Worm (Caenorhabditis elegans) whole organism, mixed stage, embryonic: ENCODE results near the gene mdt-21.

Source experiments
- bed-3 ChIP-seq: fragments of 200-800 bp; sonication (Bioruptor generic); optimal IDR thresholded peaks from 3 replicates; lab custom pipeline; 2018; ENCODE audit warnings: mild to moderate bottlenecking, missing genetic modification characterization, moderate library complexity, missing compliant biosample characterization
- blmp-1 ChIP-seq: fragments of 150-350 bp; optimal IDR thresholded peaks from 2 replicates; lab custom pipeline; 2014; ENCODE audit warnings: missing biosample characterization, missing genetic modification characterization
- ceh-39 ChIP-seq: fragments of 150-350 bp; optimal IDR thresholded peaks from 2 replicates; lab custom pipeline; 2014; ENCODE audit warnings: missing biosample characterization, missing genetic modification characterization
- ceh-43 ChIP-seq: fragments of 200-800 bp; sonication (Bioruptor generic); optimal IDR thresholded peaks from 2 replicates; lab custom pipeline; 2018; ENCODE audit warnings: mild to moderate bottlenecking, missing genetic modification characterization, moderate library complexity, missing compliant biosample characterization
- ceh-83 ChIP-seq: fragments of 200-800 bp; sonication (Bioruptor generic); optimal IDR thresholded peaks from 2 replicates; lab custom pipeline; 2018; ENCODE audit warnings: mild to moderate bottlenecking, missing genetic modification characterization, missing compliant biosample characterization
- ces-1 ChIP-seq: fragments of 150-350 bp; optimal IDR thresholded peaks from 2 replicates; lab custom pipeline; 2014; ENCODE audit warnings: missing biosample characterization, missing genetic modification reagents, missing genetic modification characterization
- cnd-1 ChIP-seq: fragments of 200-800 bp; sonication (Bioruptor generic); optimal IDR thresholded peaks from 2 replicates; lab custom pipeline; 2018; ENCODE audit warnings: mild to moderate bottlenecking, missing genetic modification characterization, missing compliant biosample characterization
- drap-1 ChIP-seq: fragments of 200-800 bp; sonication (Bioruptor generic); optimal IDR thresholded peaks from 3 replicates; lab custom pipeline; 2018; ENCODE audit warnings: mild to moderate bottlenecking, missing genetic modification characterization, missing compliant biosample characterization
- elt-1 ChIP-seq: sonication (generic microtip); optimal IDR thresholded peaks from 2 replicates; lab custom pipeline; 2017; ENCODE audit warnings: missing genetic modification characterization, mild to moderate bottlenecking, missing compliant biosample characterization, antibody characterized with exemption, moderate library complexity, borderline replicate concordance; ENCODE audit not compliant: insufficient read depth
- elt-3 ChIP-seq: fragments of 150-350 bp; optimal IDR thresholded peaks from 2 replicates; lab custom pipeline; 2014; ENCODE audit warnings: missing biosample characterization, missing genetic modification characterization
- flh-1 ChIP-seq: fragments of 200-800 bp; sonication (Bioruptor generic); optimal IDR thresholded peaks from 2 replicates; lab custom pipeline; 2018; ENCODE audit warnings: mild to moderate bottlenecking, missing genetic modification characterization, moderate library complexity, missing compliant biosample characterization
- ham-2 ChIP-seq: fragments of 200-800 bp; sonication (Bioruptor generic); optimal IDR thresholded peaks from 2 replicates; lab custom pipeline; 2018; ENCODE audit warnings: mild to moderate bottlenecking, missing genetic modification characterization, missing compliant biosample characterization
- hlh-1 ChIP-seq: fragments of 150-350 bp; optimal IDR thresholded peaks from 2 replicates; lab custom pipeline; 2014; ENCODE audit warnings: missing biosample characterization, missing genetic modification reagents, missing genetic modification characterization
- lin-13 ChIP-seq: fragments of 150-350 bp; optimal IDR thresholded peaks from 2 replicates; lab custom pipeline; 2014; ENCODE audit warnings: missing biosample characterization, missing genetic modification characterization
- lin-32 ChIP-seq: fragments of 200-800 bp; sonication (Bioruptor generic); optimal IDR thresholded peaks from 2 replicates; lab custom pipeline; 2018; ENCODE audit warnings: mild to moderate bottlenecking, missing genetic modification characterization, missing compliant biosample characterization
- lsy-2 ChIP-seq: fragments of 150-350 bp; optimal IDR thresholded peaks from 2 replicates; lab custom pipeline; 2014; ENCODE audit warnings: missing biosample characterization, missing genetic modification characterization
- mab-5 ChIP-seq: fragments of 150-350 bp; optimal IDR thresholded peaks from 2 replicates; lab custom pipeline; 2014; ENCODE audit warnings: missing biosample characterization, missing genetic modification characterization
- mep-1 ChIP-seq: fragments of 150-350 bp; optimal IDR thresholded peaks from 2 replicates; lab custom pipeline; 2017; ENCODE audit warnings: missing biosample characterization, missing genetic modification reagents, missing genetic modification characterization, inconsistent platforms
- nhr-12 ChIP-seq: fragments of 150-350 bp; optimal IDR thresholded peaks from 2 replicates; lab custom pipeline; 2014; ENCODE audit warnings: missing biosample characterization, missing genetic modification characterization
- nhr-2 ChIP-seq: fragments of 150-350 bp; optimal IDR thresholded peaks from 2 replicates; lab custom pipeline; 2014; ENCODE audit warnings: missing biosample characterization, missing genetic modification characterization
- nhr-237 ChIP-seq: fragments of 150-350 bp; optimal IDR thresholded peaks from 2 replicates; lab custom pipeline; 2014; ENCODE audit warnings: missing biosample characterization, missing genetic modification characterization
- nhr-28 ChIP-seq: fragments of 150-350 bp; optimal IDR thresholded peaks from 2 replicates; lab custom pipeline; 2014; ENCODE audit warnings: missing biosample characterization, missing genetic modification characterization
- nhr-76 ChIP-seq: sonication (generic microtip); optimal IDR thresholded peaks from 2 replicates; lab custom pipeline; 2017; ENCODE audit warnings: missing biosample characterization, missing genetic modification characterization
- pha-4 ChIP-seq: fragments of 150-350 bp; optimal IDR thresholded peaks from 2 replicates; lab custom pipeline; 2018; ENCODE audit warnings: missing biosample characterization, missing genetic modification reagents, missing genetic modification characterization
- sem-2 ChIP-seq: fragments of 200-800 bp; sonication (Bioruptor generic); optimal IDR thresholded peaks from 2 replicates; lab custom pipeline; 2018; ENCODE audit warnings: mild to moderate bottlenecking, missing genetic modification characterization, missing compliant biosample characterization
- snpc-4 ChIP-seq: fragments of 150-350 bp; optimal IDR thresholded peaks from 2 replicates; lab custom pipeline; 2014; ENCODE audit warnings: missing biosample characterization, missing genetic modification characterization
- sptf-1 ChIP-seq: sonication (generic microtip); optimal IDR thresholded peaks from 2 replicates; lab custom pipeline; 2017; ENCODE audit warnings: mild to moderate bottlenecking, missing genetic modification characterization, moderate library complexity, missing compliant biosample characterization
- tbx-8 ChIP-seq: fragments of 200-800 bp; sonication (Bioruptor generic); optimal IDR thresholded peaks from 2 replicates; lab custom pipeline; 2018; ENCODE audit warnings: mild to moderate bottlenecking, missing genetic modification characterization, moderate library complexity, missing compliant biosample characterization
- unc-120 ChIP-seq: sonication (generic microtip); optimal IDR thresholded peaks from 2 replicates; lab custom pipeline; 2017; ENCODE audit warnings: missing genetic modification characterization, missing compliant biosample characterization; ENCODE audit not compliant: poor library complexity, severe bottlenecking
- unc-39 ChIP-seq: fragments of 150-350 bp; optimal IDR thresholded peaks from 2 replicates; lab custom pipeline; 2014; ENCODE audit warnings: missing biosample characterization, missing genetic modification characterization
- unc-62 ChIP-seq: fragments of 150-350 bp; optimal IDR thresholded peaks from 2 replicates; lab custom pipeline; 2014; ENCODE audit warnings: missing biosample characterization, missing genetic modification reagents, missing genetic modification characterization
- zip-8 ChIP-seq: fragments of 150-350 bp; optimal IDR thresholded peaks from 2 replicates; lab custom pipeline; 2014; ENCODE audit warnings: missing biosample characterization, missing genetic modification characterization
- ztf-11 ChIP-seq: fragments of 150-350 bp; optimal IDR thresholded peaks from 2 replicates; lab custom pipeline; 2014; ENCODE audit warnings: missing biosample characterization, missing genetic modification characterization

mdt-21 gene

ce11 chrIII:11777321-11777720 lies at the start of gene mdt-21:
Gene mdt-21, plus strand, starts transcription at chrIII:11777621.
- TF ChIP-seq flh-1 (GFP tag; lab: Kevin White, UChicago) (no peak), ces-1 (GFP tag; lab: Kevin White, UChicago) (no peak)

- no peak for TF ChIP-seq unc-39 (tag; lab: Kevin White, UChicago)
- no peak for TF ChIP-seq sem-2 (GFP tag; lab: Kevin White, UChicago)
- no peak for TF ChIP-seq ceh-83
- TF ChIP-seq bed-3 (GFP tag; lab: Kevin White, UChicago): no peak
- TF ChIP-seq cnd-1 (tag; lab: Kevin White, UChicago): no peak
- no peak for TF ChIP-seq hlh-1 (tag; lab: Kevin White, UChicago)
- no peak for TF ChIP-seq nhr-28
- no peak for TF ChIP-seq lsy-2 (tag; lab: Kevin White, UChicago)
- TF ChIP-seq tbx-8: no peak
- TF ChIP-seq sptf-1: no peak
- no peak for TF ChIP-seq mep-1 (tag; lab: Kevin White, UChicago)
- no peak for TF ChIP-seq elt-3 (tag; lab: Kevin White, UChicago)
- no peak for TF ChIP-seq nhr-76 (tag; lab: Kevin White, UChicago)
- TF ChIP-seq lin-32: no peak
- no peak for TF ChIP-seq nhr-12 (tag; lab: Kevin White, UChicago)
- no peak for TF ChIP-seq nhr-2 (tag; lab: Kevin White, UChicago)
- TF ChIP-seq ceh-39 (tag; lab: Kevin White, UChicago): no peak
These were observed 47.1 kb upstream of the mdt-21 start, which contains the start of gene Y41C4A.18 for ce11 chrIII:11730312-11730711. Gene Y41C4A.18, plus strand, starts transcription at chrIII:11730612.

- TF ChIP-seq mep-1 (tag; lab: Kevin White, UChicago): no peak
- TF ChIP-seq ztf-11 (tag; lab: Kevin White, UChicago): no peak
- no peak for TF ChIP-seq ham-2 (GFP tag; lab: Kevin White, UChicago)
- TF ChIP-seq nhr-12 (tag; lab: Kevin White, UChicago): no peak
- TF ChIP-seq drap-1 (GFP tag; lab: Kevin White, UChicago): no peak
- TF ChIP-seq nhr-28: no peak
- TF ChIP-seq ceh-39 (tag; lab: Kevin White, UChicago): no peak
- TF ChIP-seq nhr-76 (tag; lab: Kevin White, UChicago): no peak
- no peak for TF ChIP-seq pha-4
- TF ChIP-seq blmp-1: no peak
- TF ChIP-seq ceh-43 (GFP tag; lab: Kevin White, UChicago): no peak
- TF ChIP-seq cnd-1 (tag; lab: Kevin White, UChicago): no peak
- no peak for TF ChIP-seq elt-3 (tag; lab: Kevin White, UChicago)
- TF ChIP-seq nhr-237 (tag; lab: Kevin White, UChicago): no peak
- no peak for TF ChIP-seq sptf-1
- TF ChIP-seq zip-8 (tag; lab: Kevin White, UChicago): no peak
- no peak for TF ChIP-seq lin-13
- TF ChIP-seq unc-120 (tag; lab: Kevin White, UChicago): no peak
- TF ChIP-seq hlh-1 (tag; lab: Kevin White, UChicago): no peak
These were observed 46.6 kb upstream of the mdt-21 start for ce11 chrIII:11730850-11731249.

- TF ChIP-seq ztf-11 (tag; lab: Kevin White, UChicago) (no peak), ham-2 (GFP tag; lab: Kevin White, UChicago) (no peak), cnd-1 (tag; lab: Kevin White, UChicago) (no peak), ceh-43 (GFP tag; lab: Kevin White, UChicago) (no peak), flh-1 (GFP tag; lab: Kevin White, UChicago) (no peak), drap-1 (GFP tag; lab: Kevin White, UChicago) (no peak), nhr-76 (tag; lab: Kevin White, UChicago) (no peak), ceh-83 (no peak), nhr-2 (tag; lab: Kevin White, UChicago) (no peak), sptf-1 (no peak), unc-62 (GFP tag; lab: Kevin White, UChicago) (no peak), tbx-8 (no peak), nhr-12 (tag; lab: Kevin White, UChicago) (no peak), lin-13 (no peak), mab-5 (tag; lab: Kevin White, UChicago) (no peak), bed-3 (GFP tag; lab: Kevin White, UChicago) (no peak)
These were observed 45.9 kb upstream of the mdt-21 start for ce11 chrIII:11731491-11731890.

- no peak for TF ChIP-seq nhr-237 (tag; lab: Kevin White, UChicago)
- no peak for TF ChIP-seq elt-1 (tag; lab: Kevin White, UChicago)
- TF ChIP-seq nhr-76 (tag; lab: Kevin White, UChicago): no peak
- TF ChIP-seq blmp-1: no peak
- no peak for TF ChIP-seq tbx-8
- TF ChIP-seq nhr-2 (tag; lab: Kevin White, UChicago): no peak
- TF ChIP-seq snpc-4 (tag; lab: Kevin White, UChicago): no peak
- no peak for TF ChIP-seq sem-2 (GFP tag; lab: Kevin White, UChicago)
- TF ChIP-seq unc-120 (tag; lab: Kevin White, UChicago): no peak
- TF ChIP-seq zip-8 (tag; lab: Kevin White, UChicago): no peak
- TF ChIP-seq ham-2 (GFP tag; lab: Kevin White, UChicago): no peak
- TF ChIP-seq ceh-43 (GFP tag; lab: Kevin White, UChicago): no peak
- no peak for TF ChIP-seq ceh-83
- TF ChIP-seq ceh-39 (tag; lab: Kevin White, UChicago): no peak
These were observed 45.4 kb upstream of the mdt-21 start, which contains the start of gene Y41C4A.21 for ce11 chrIII:11732056-11732455. Gene Y41C4A.21, plus strand, starts transcription at chrIII:11732356.
